Fruit fly (Drosophila melanogaster) whole organism, prepupa: Measurements from ENCODE around the gene CG9106.
A peak's percentile ranks its signal among the peaks of the same experiment; 100 is the strongest.

ENCODE experiments used
- Blimp-1 ChIP-seq: fragments of 200-800 bp; sonication (Bioruptor generic); optimal IDR thresholded peaks from 3 replicates; lab custom pipeline; 2017; ENCODE audit warnings: missing biosample characterization, missing genetic modification characterization, mild to moderate bottlenecking, moderate library complexity, missing genetic modification reagents
- CG10631 ChIP-seq: fragments of 200-800 bp; sonication (Bioruptor generic); optimal IDR thresholded peaks from 2 replicates; lab custom pipeline; 2016; ENCODE audit warnings: missing biosample characterization, missing genetic modification characterization
- CG10669 ChIP-seq: fragments of 200-800 bp; sonication (Bioruptor generic); optimal IDR thresholded peaks from 3 replicates; lab custom pipeline; 2018; ENCODE audit warnings: missing biosample characterization, mild to moderate bottlenecking, missing genetic modification characterization, moderate library complexity
- CG11294 ChIP-seq: fragments of 200-800 bp; sonication (Bioruptor generic); IDR thresholded peaks from 2 replicates; pipeline ENCODE4 v1.3.6; 2022; ENCODE audit warnings: missing biosample characterization, missing genetic modification characterization
- CG11762 ChIP-seq: fragments of 200-800 bp; sonication (Bioruptor generic); optimal IDR thresholded peaks from 3 replicates; lab custom pipeline; 2016; ENCODE audit warnings: missing biosample characterization, missing genetic modification characterization; ENCODE audit not compliant: insufficient read depth
- CG11902 ChIP-seq: fragments of 200-800 bp; sonication (Bioruptor generic); optimal IDR thresholded peaks from 3 replicates; lab custom pipeline; 2016; ENCODE audit warnings: missing biosample characterization, missing genetic modification characterization
- CG15336 ChIP-seq: fragments of 200-800 bp; sonication (Bioruptor generic); IDR thresholded peaks from 2 replicates; pipeline ENCODE4 v1.3.6; 2022; ENCODE audit warnings: missing biosample characterization, missing genetic modification characterization
- CG1621 ChIP-seq: fragments of 200-800 bp; sonication (Bioruptor generic); optimal IDR thresholded peaks from 3 replicates; lab custom pipeline; 2018; ENCODE audit warnings: missing biosample characterization, mild to moderate bottlenecking, missing genetic modification characterization
- CG16779 ChIP-seq: fragments of 200-800 bp; sonication (Bioruptor generic); optimal IDR thresholded peaks from 3 replicates; lab custom pipeline; 2017; ENCODE audit warnings: missing biosample characterization, mild to moderate bottlenecking, missing genetic modification characterization
- CG3032 ChIP-seq: fragments of 200-800 bp; optimal IDR thresholded peaks from 2 replicates; lab custom pipeline; 2019; ENCODE audit warnings: missing biosample characterization, mild to moderate bottlenecking, missing genetic modification characterization, moderate library complexity
- CG31627 ChIP-seq: fragments of 200-800 bp; sonication (Bioruptor generic); optimal IDR thresholded peaks from 3 replicates; lab custom pipeline; 2016; ENCODE audit warnings: missing biosample characterization, missing genetic modification characterization
- CG32006 ChIP-seq: fragments of 200-800 bp; sonication (Bioruptor generic); optimal IDR thresholded peaks from 3 replicates; lab custom pipeline; 2017; ENCODE audit warnings: missing biosample characterization, mild to moderate bottlenecking, missing genetic modification characterization
- CG34406 ChIP-seq: fragments of 200-800 bp; sonication (Bioruptor generic); optimal IDR thresholded peaks from 3 replicates; lab custom pipeline; 2016; ENCODE audit warnings: missing biosample characterization, missing genetic modification characterization
- CG3919 ChIP-seq: fragments of 200-800 bp; sonication (Bioruptor generic); optimal IDR thresholded peaks from 3 replicates; lab custom pipeline; 2016; ENCODE audit warnings: missing biosample characterization, missing genetic modification characterization
- CG6163 ChIP-seq: fragments of 200-800 bp; sonication (Bioruptor generic); IDR thresholded peaks from 3 replicates; pipeline ENCODE4 v1.3.6; 2022; ENCODE audit warnings: missing biosample characterization, missing genetic modification characterization
- CG6276 ChIP-seq: fragments of 200-800 bp; sonication (Bioruptor generic); optimal IDR thresholded peaks from 2 replicates; lab custom pipeline; 2017; ENCODE audit warnings: missing biosample characterization, mild to moderate bottlenecking, missing genetic modification characterization
- CG6792 ChIP-seq: fragments of 200-800 bp; sonication (Bioruptor generic); optimal IDR thresholded peaks from 3 replicates; lab custom pipeline; 2016; ENCODE audit warnings: missing biosample characterization, missing genetic modification characterization
- CG6808 ChIP-seq: fragments of 200-800 bp; sonication (Bioruptor generic); optimal IDR thresholded peaks from 3 replicates; lab custom pipeline; 2017; ENCODE audit warnings: missing biosample characterization, missing genetic modification characterization, mild to moderate bottlenecking, moderate library complexity, missing genetic modification reagents
- CG7368 ChIP-seq: fragments of 200-800 bp; sonication (Bioruptor generic); optimal IDR thresholded peaks from 3 replicates; lab custom pipeline; 2016; ENCODE audit warnings: missing biosample characterization, missing genetic modification characterization
- CG8119 ChIP-seq: fragments of 200-800 bp; sonication (Bioruptor generic); IDR thresholded peaks from 3 replicates; pipeline ENCODE4 v1.3.6; 2022; ENCODE audit warnings: missing biosample characterization, missing genetic modification characterization
- CG8319 ChIP-seq: fragments of 200-800 bp; sonication (Bioruptor generic); optimal IDR thresholded peaks from 3 replicates; lab custom pipeline; 2016; ENCODE audit warnings: missing biosample characterization, missing genetic modification characterization
- CG8632 ChIP-seq: fragments of 200-800 bp; sonication (Bioruptor generic); optimal IDR thresholded peaks from 3 replicates; lab custom pipeline; 2016; ENCODE audit warnings: missing biosample characterization, missing genetic modification characterization
- CG9139 ChIP-seq: fragments of 200-800 bp; sonication (Bioruptor generic); optimal IDR thresholded peaks from 3 replicates; lab custom pipeline; 2017; ENCODE audit warnings: missing biosample characterization, mild to moderate bottlenecking, missing genetic modification characterization
- Eip75B ChIP-seq: fragments of 200-800 bp; sonication (Bioruptor generic); optimal IDR thresholded peaks from 3 replicates; lab custom pipeline; 2016; ENCODE audit warnings: missing biosample characterization, missing genetic modification characterization
- Eip78C ChIP-seq: fragments of 200-800 bp; sonication (Bioruptor generic); peaks from one replicate; lab custom pipeline; 2016; ENCODE audit warnings: missing biosample characterization, missing genetic modification characterization
- Eip93F ChIP-seq: fragments of 200-800 bp; sonication (Bioruptor generic); optimal IDR thresholded peaks from 2 replicates; lab custom pipeline; 2016; ENCODE audit warnings: missing biosample characterization, mild to moderate bottlenecking, missing genetic modification characterization
- Ets21C ChIP-seq: fragments of 200-800 bp; sonication (Bioruptor generic); optimal IDR thresholded peaks from 3 replicates; lab custom pipeline; 2016; ENCODE audit warnings: missing biosample characterization, missing genetic modification characterization
- Ets96B ChIP-seq: fragments of 200-800 bp; optimal IDR thresholded peaks from 2 replicates; lab custom pipeline; 2019; ENCODE audit warnings: missing biosample characterization, mild to moderate bottlenecking, missing genetic modification characterization, moderate library complexity
- Hr39 ChIP-seq: fragments of 200-800 bp; sonication (Bioruptor generic); optimal IDR thresholded peaks from 2 replicates; lab custom pipeline; 2016; ENCODE audit warnings: missing biosample characterization, missing genetic modification characterization
- Lpt ChIP-seq: fragments of 200-800 bp; sonication (Bioruptor generic); optimal IDR thresholded peaks from 3 replicates; lab custom pipeline; 2016; ENCODE audit warnings: missing biosample characterization, missing genetic modification characterization
- Met ChIP-seq: fragments of 200-800 bp; sonication (Bioruptor generic); optimal IDR thresholded peaks from 3 replicates; lab custom pipeline; 2016; ENCODE audit warnings: missing biosample characterization, missing genetic modification characterization
- OdsH ChIP-seq: fragments of 200-800 bp; sonication (Bioruptor generic); optimal IDR thresholded peaks from 3 replicates; lab custom pipeline; 2016; ENCODE audit warnings: missing biosample characterization, missing genetic modification characterization
- Smox ChIP-seq: fragments of 200-800 bp; sonication (Bioruptor generic); optimal IDR thresholded peaks from 3 replicates; lab custom pipeline; 2016; ENCODE audit warnings: missing biosample characterization, missing genetic modification characterization
- Sox102F ChIP-seq: fragments of 200-800 bp; sonication (Bioruptor generic); optimal IDR thresholded peaks from 2 replicates; lab custom pipeline; 2016; ENCODE audit warnings: missing biosample characterization, mild to moderate bottlenecking, missing genetic modification characterization
- Sox14 ChIP-seq: fragments of 200-800 bp; sonication (Bioruptor generic); optimal IDR thresholded peaks from 3 replicates; lab custom pipeline; 2016; ENCODE audit warnings: missing biosample characterization, missing genetic modification characterization
- Sox15 ChIP-seq: fragments of 200-800 bp; sonication (Bioruptor generic); optimal IDR thresholded peaks from 3 replicates; lab custom pipeline; 2016; ENCODE audit warnings: missing biosample characterization, missing genetic modification characterization
- achi ChIP-seq: fragments of 200-800 bp; sonication (Bioruptor generic); optimal IDR thresholded peaks from 3 replicates; lab custom pipeline; 2016; ENCODE audit warnings: missing biosample characterization, missing genetic modification characterization
- acj6 ChIP-seq: fragments of 200-800 bp; sonication (Bioruptor generic); optimal IDR thresholded peaks from 3 replicates; lab custom pipeline; 2016; ENCODE audit warnings: missing biosample characterization, missing genetic modification characterization
- dac ChIP-seq: fragments of 200-800 bp; sonication (Bioruptor generic); optimal IDR thresholded peaks from 2 replicates; lab custom pipeline; 2017; ENCODE audit warnings: missing biosample characterization, mild to moderate bottlenecking, missing genetic modification characterization
- esn ChIP-seq: fragments of 200-800 bp; sonication (Bioruptor generic); optimal IDR thresholded peaks from 2 replicates; lab custom pipeline; 2016; ENCODE audit warnings: missing biosample characterization, mild to moderate bottlenecking, missing genetic modification characterization, moderate library complexity
- fd59A ChIP-seq: fragments of 200-800 bp; sonication (Bioruptor generic); optimal IDR thresholded peaks from 2 replicates; lab custom pipeline; 2017; ENCODE audit warnings: missing biosample characterization, mild to moderate bottlenecking, missing genetic modification characterization, missing genetic modification reagents
- fkh ChIP-seq: fragments of 200-800 bp; sonication (Bioruptor generic); optimal IDR thresholded peaks from 3 replicates; lab custom pipeline; 2017; ENCODE audit warnings: missing biosample characterization, mild to moderate bottlenecking, missing genetic modification characterization, moderate library complexity
- lz ChIP-seq: fragments of 200-800 bp; sonication (Bioruptor generic); optimal IDR thresholded peaks from 3 replicates; lab custom pipeline; 2016; ENCODE audit warnings: missing biosample characterization, missing genetic modification characterization
- net ChIP-seq: fragments of 200-800 bp; sonication (Bioruptor generic); optimal IDR thresholded peaks from 3 replicates; lab custom pipeline; 2016; ENCODE audit warnings: missing biosample characterization, missing genetic modification characterization
- pdm3 ChIP-seq: fragments of 200-800 bp; sonication (Bioruptor generic); optimal IDR thresholded peaks from 3 replicates; lab custom pipeline; 2016; ENCODE audit warnings: missing biosample characterization, missing genetic modification characterization
- salr ChIP-seq, 2 experiments: fragments of 200-800 bp; sonication (Bioruptor generic); optimal IDR thresholded peaks; 3 replicates each; lab custom pipeline; 2016 to 2018; ENCODE audit warnings: missing biosample characterization in 2 of 2, missing genetic modification characterization in 2 of 2, mild to moderate bottlenecking in 1 of 2
- spab ChIP-seq: fragments of 200-800 bp; sonication (Bioruptor generic); optimal IDR thresholded peaks from 2 replicates; lab custom pipeline; 2017; ENCODE audit warnings: missing biosample characterization, mild to moderate bottlenecking, missing genetic modification characterization, missing genetic modification reagents
- ss ChIP-seq, 2 experiments: fragments of 200-800 bp; sonication (Bioruptor generic); optimal IDR thresholded peaks; 2 replicates in 1 of 2; 3 replicates in 1 of 2; lab custom pipeline; 2017 to 2018; ENCODE audit warnings: mild to moderate bottlenecking in 2 of 2, missing biosample characterization in 2 of 2, missing genetic modification characterization in 2 of 2, moderate library complexity in 1 of 2
- topi ChIP-seq: fragments of 200-800 bp; sonication (Bioruptor generic); optimal IDR thresholded peaks from 3 replicates; lab custom pipeline; 2016; ENCODE audit warnings: missing biosample characterization, missing genetic modification characterization
- vri ChIP-seq: fragments of 200-800 bp; sonication (Bioruptor generic); optimal IDR thresholded peaks from 3 replicates; lab custom pipeline; 2016; ENCODE audit warnings: missing biosample characterization, mild to moderate bottlenecking, missing genetic modification characterization

Gene CG9106

DNA sequence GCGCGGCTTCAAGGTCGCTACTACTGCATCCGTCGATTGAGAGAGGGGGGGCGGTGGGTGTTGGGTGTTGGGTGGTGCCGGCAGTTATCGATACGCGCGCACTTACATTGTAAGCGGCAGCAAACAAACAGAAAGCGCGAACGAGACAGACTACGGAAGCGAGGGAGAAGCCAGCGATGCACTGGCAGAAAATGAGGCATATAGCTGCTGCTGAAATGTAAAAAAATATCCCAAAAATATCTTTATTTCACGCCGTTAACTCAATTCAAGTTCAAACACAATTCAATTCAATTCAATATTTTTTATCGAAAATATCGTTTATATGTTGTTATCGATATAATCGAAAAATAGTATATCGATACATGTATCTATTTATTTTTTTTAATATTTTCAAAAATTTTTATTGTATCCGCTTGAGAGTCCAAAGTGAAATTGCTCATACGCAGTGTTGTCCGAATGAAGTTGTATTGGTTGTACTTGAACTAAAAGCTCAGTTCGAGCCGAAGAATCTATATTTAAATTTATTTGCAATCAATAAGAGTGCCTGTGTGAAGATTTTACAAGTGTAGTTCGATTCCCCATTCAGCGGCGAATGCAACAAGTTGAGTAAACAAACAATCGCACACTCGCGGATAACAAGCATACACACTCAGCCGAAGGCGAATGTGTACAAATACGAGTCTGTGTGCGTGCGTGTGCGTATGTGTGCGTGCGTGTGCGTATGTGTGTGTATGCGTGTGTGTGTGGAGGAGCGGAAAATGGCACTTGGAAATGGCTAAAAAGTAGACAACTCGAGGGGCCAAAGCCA, 40.1 kb upstream of the CG9106 start:
- TF ChIP-seq pdm3 (GFP tag; lab: Kevin White, UChicago) (peak; percentile 62), Sox102F (GFP tag; lab: Kevin White, UChicago) (peak; percentile 24), CG6808 (GFP tag; lab: Kevin White, UChicago) (peak; percentile 42), vri (GFP tag; lab: Kevin White, UChicago) (no peak), Ets21C (peak; percentile 52), CG8632 (GFP tag; lab: Kevin White, UChicago) (peak; percentile 62), esn (GFP tag; lab: Kevin White, UChicago) (peak; percentile 71), salr (GFP tag; optimal IDR thresholded peaks at IDR 0.05; lab: Kevin White, UChicago) (peak in 1 of 2 experiments; percentile 71), topi (peak; percentile 73), Eip93F (no peak), Ets96B (tag; lab: Kevin White, UChicago) (peak; percentile 47), Eip75B (GFP tag; lab: Kevin White, UChicago) (peak; percentile 35), CG15336 (GFP tag; lab: Robert Waterston, UW) (peak; percentile 49; the same call in 1 of the 2 replicates), lz (GFP tag; lab: Kevin White, UChicago) (peak; percentile 58), Blimp-1 (GFP tag; lab: Kevin White, UChicago) (peak; percentile 41), CG6163 (GFP tag; lab: Robert Waterston, UW) (no peak; the same call in 2 of the 3 replicates), dac (GFP tag; lab: Kevin White, UChicago) (peak; percentile 46), CG11294 (peak; percentile 45; the same call in 1 of the 2 replicates), Hr39 (GFP tag; lab: Kevin White, UChicago) (peak; percentile 57), CG1621 (tag; lab: Kevin White, UChicago) (no peak), Lpt (GFP tag; lab: Kevin White, UChicago) (peak; percentile 25), OdsH (GFP tag; lab: Kevin White, UChicago) (peak; percentile 74), fd59A (peak; percentile 45), CG7368 (GFP tag; lab: Kevin White, UChicago) (peak; percentile 11), CG6276 (GFP tag; lab: Kevin White, UChicago) (peak; percentile 71), CG8119 (GFP tag; lab: Robert Waterston, UW) (peak; percentile 49; the same call in 1 of the 3 replicates), CG31627 (peak; percentile 55), Sox14 (GFP tag; lab: Kevin White, UChicago) (peak; percentile 37), CG8319 (GFP tag; lab: Kevin White, UChicago) (peak; percentile 13), Sox15 (GFP tag; lab: Kevin White, UChicago) (peak; percentile 60), ss (GFP tag; optimal IDR thresholded peaks at IDR 0.05; lab: Kevin White, UChicago) (peak in 1 of 2 experiments; percentile 57), achi (GFP tag; lab: Kevin White, UChicago) (peak; percentile 60), CG16779 (tag; lab: Kevin White, UChicago) (peak; percentile 15), CG34406 (peak; percentile 65), CG3919 (GFP tag; lab: Kevin White, UChicago) (peak; percentile 52), CG10631 (GFP tag; lab: Kevin White, UChicago) (peak; percentile 57), CG6792 (GFP tag; lab: Kevin White, UChicago) (peak; percentile 58), CG11762 (GFP tag; lab: Kevin White, UChicago) (peak; percentile 51), CG9139 (no peak), CG32006 (peak; percentile 85), acj6 (peak; percentile 66), CG10669 (GFP tag; lab: Kevin White, UChicago) (peak; percentile 56), CG11902 (GFP tag; lab: Kevin White, UChicago) (peak; percentile 48), spab (GFP tag; lab: Kevin White, UChicago) (peak; percentile 42), Met (peak; percentile 53), Smox (peak; percentile 67), Eip78C (GFP tag; lab: Kevin White, UChicago) (peak; percentile 91), CG3032 (tag; lab: Kevin White, UChicago) (peak; percentile 45), net (GFP tag; lab: Kevin White, UChicago) (peak; percentile 59), fkh (no peak)
